Worm (Caenorhabditis elegans) whole organism, young adult: ENCODE data around the gene C48D1.5.

ENCODE experiments used
- B0035.1 ChIP-seq: sonication (generic microtip); optimal IDR thresholded peaks from 2 replicates; lab custom pipeline; 2016; ENCODE audit warnings: missing genetic modification characterization, mild to moderate bottlenecking, missing compliant biosample characterization, missing genotype, missing genetic modification reagents
- B0261.1 ChIP-seq: sonication (generic microtip); optimal IDR thresholded peaks from 2 replicates; lab custom pipeline; 2016; ENCODE audit warnings: mild to moderate bottlenecking, missing genetic modification characterization, moderate library complexity, missing compliant biosample characterization
- B0336.3 ChIP-seq: fragments of 200-800 bp; sonication (Bioruptor generic); IDR thresholded peaks from 2 replicates; pipeline ENCODE4 v1.3.6; 2022; ENCODE audit warnings: missing genetic modification characterization, missing compliant biosample characterization
- C06A6.2 ChIP-seq: fragments of 200-800 bp; sonication (Bioruptor generic); conservative IDR thresholded peaks from 2 replicates; pipeline ENCODE4 v1.3.6; 2022; ENCODE audit warnings: missing genetic modification characterization, missing compliant biosample characterization
- C17E4.6 ChIP-seq: fragments of 200-800 bp; sonication (Bioruptor generic); IDR thresholded peaks from 2 replicates; pipeline ENCODE4 v1.3.6; 2022; ENCODE audit warnings: missing genetic modification reagents, missing genetic modification characterization, missing compliant biosample characterization
- K11D2.4 ChIP-seq: fragments of 200-800 bp; sonication (Bioruptor generic); IDR thresholded peaks from 2 replicates; pipeline ENCODE4 v1.3.6; 2022; ENCODE audit warnings: missing genetic modification reagents, missing genetic modification characterization, missing compliant biosample characterization
- Y53F4B.3 ChIP-seq: fragments of 200-800 bp; sonication (Bioruptor generic); IDR thresholded peaks from 2 replicates; pipeline ENCODE4 v1.3.6; 2022; ENCODE audit warnings: missing genetic modification reagents, missing genetic modification characterization, missing compliant biosample characterization
- Y53G8AR.9 ChIP-seq: fragments of 200-800 bp; sonication (Bioruptor generic); conservative IDR thresholded peaks from 2 replicates; pipeline ENCODE4 v1.3.6; 2022; ENCODE audit warnings: missing genetic modification reagents, missing genetic modification characterization, missing compliant biosample characterization
- ZK185.1 ChIP-seq: sonication (generic microtip); optimal IDR thresholded peaks from 2 replicates; lab custom pipeline; 2016; ENCODE audit warnings: mild to moderate bottlenecking, missing genetic modification characterization, missing compliant biosample characterization; ENCODE audit not compliant: poor library complexity, severe bottlenecking
- akir-1 ChIP-seq: fragments of 200-800 bp; sonication (Bioruptor generic); optimal IDR thresholded peaks from 2 replicates; lab custom pipeline; 2018; ENCODE audit warnings: mild to moderate bottlenecking, missing genetic modification characterization, moderate library complexity, missing compliant biosample characterization
- attf-6 ChIP-seq: fragments of 200-800 bp; sonication (Bioruptor generic); IDR thresholded peaks from 2 replicates; pipeline ENCODE4 v1.3.6; 2022; ENCODE audit warnings: missing genetic modification reagents, missing genetic modification characterization, missing compliant biosample characterization
- bed-1 ChIP-seq: fragments of 200-800 bp; sonication (Bioruptor generic); IDR thresholded peaks from 2 replicates; pipeline ENCODE4 v1.3.6; 2022; ENCODE audit warnings: missing genetic modification reagents, missing genetic modification characterization, missing compliant biosample characterization
- ccch-3 ChIP-seq: fragments of 200-800 bp; sonication (Bioruptor generic); optimal IDR thresholded peaks from 2 replicates; lab custom pipeline; 2018; ENCODE audit warnings: mild to moderate bottlenecking, missing genetic modification characterization, missing compliant biosample characterization
- die-1 ChIP-seq: sonication (generic microtip); optimal IDR thresholded peaks from 2 replicates; lab custom pipeline; 2016; ENCODE audit warnings: missing genotype, mild to moderate bottlenecking, missing genetic modification characterization, missing compliant biosample characterization
- dox-1 ChIP-seq: fragments of 200-800 bp; sonication (Bioruptor generic); IDR thresholded peaks from 2 replicates; pipeline ENCODE4 v1.3.6; 2022; ENCODE audit warnings: missing genetic modification reagents, missing genetic modification characterization, missing compliant biosample characterization
- ekl-4 ChIP-seq: fragments of 200-800 bp; sonication (Bioruptor generic); IDR thresholded peaks from 2 replicates; pipeline ENCODE4 v1.3.6; 2022; ENCODE audit warnings: missing genetic modification reagents, missing genetic modification characterization, missing compliant biosample characterization
- fkh-3 ChIP-seq: sonication (generic microtip); optimal IDR thresholded peaks from 2 replicates; lab custom pipeline; 2016; ENCODE audit warnings: mild to moderate bottlenecking, missing genetic modification characterization, missing compliant biosample characterization
- gei-17 ChIP-seq: fragments of 200-800 bp; sonication (Bioruptor generic); optimal IDR thresholded peaks from 2 replicates; lab custom pipeline; 2018; ENCODE audit warnings: mild to moderate bottlenecking, missing genetic modification characterization, missing compliant biosample characterization
- hlh-12 ChIP-seq: sonication (generic microtip); optimal IDR thresholded peaks from 2 replicates; lab custom pipeline; 2016; ENCODE audit warnings: missing genetic modification characterization, missing compliant biosample characterization
- let-607 ChIP-seq, 2 experiments: fragments of 200-800 bp in 1 of 2; sonication (Bioruptor generic) in 1 of 2; sonication (generic microtip) in 1 of 2; optimal IDR thresholded peaks; 2 replicates each; lab custom pipeline; 2016 to 2018; ENCODE audit warnings: mild to moderate bottlenecking in 2 of 2, missing compliant biosample characterization in 2 of 2, missing genetic modification characterization in 2 of 2, moderate library complexity in 2 of 2, missing genotype in 1 of 2
- lin-35 ChIP-seq, 3 experiments: fragments of 150-350 bp in 2 of 3; sonication (generic microtip) in 1 of 3; optimal IDR thresholded peaks; 2 replicates each; lab custom pipeline; 2014 to 2018; ENCODE audit warnings: missing biosample characterization in 3 of 3, missing genetic modification characterization in 3 of 3, missing genetic modification reagents in 3 of 3
- lir-1 ChIP-seq: fragments of 200-800 bp; sonication (Bioruptor generic); conservative IDR thresholded peaks from 2 replicates; pipeline ENCODE4 v1.3.6; 2022; ENCODE audit warnings: missing genetic modification reagents, missing genetic modification characterization, missing compliant biosample characterization
- lsl-1 ChIP-seq: fragments of 200-800 bp; sonication (Bioruptor generic); optimal IDR thresholded peaks from 2 replicates; lab custom pipeline; 2018; ENCODE audit warnings: mild to moderate bottlenecking, missing genetic modification characterization, moderate library complexity, missing compliant biosample characterization
- madf-3 ChIP-seq: fragments of 200-800 bp; sonication (Bioruptor generic); IDR thresholded peaks from 2 replicates; pipeline ENCODE4 v1.3.6; 2022; ENCODE audit warnings: missing genetic modification reagents, missing genetic modification characterization, missing compliant biosample characterization
- mcd-1 ChIP-seq: fragments of 200-800 bp; sonication (Bioruptor generic); IDR thresholded peaks from 2 replicates; pipeline ENCODE4 v1.3.6; 2022; ENCODE audit warnings: missing genetic modification reagents, missing genetic modification characterization, missing compliant biosample characterization
- mes-4 ChIP-seq: sonication (generic microtip); optimal IDR thresholded peaks from 2 replicates; lab custom pipeline; 2016; ENCODE audit warnings: missing genotype, missing genetic modification characterization, missing compliant biosample characterization
- mxl-1 ChIP-seq: sonication (generic microtip); optimal IDR thresholded peaks from 2 replicates; lab custom pipeline; 2016; ENCODE audit warnings: missing genetic modification characterization, missing compliant biosample characterization
- nfya-2 ChIP-seq: fragments of 200-800 bp; sonication (Bioruptor generic); IDR thresholded peaks from 2 replicates; pipeline ENCODE4 v1.3.6; 2022; ENCODE audit warnings: missing genetic modification reagents, missing genetic modification characterization, missing compliant biosample characterization
- nhr-179 ChIP-seq: sonication (generic microtip); optimal IDR thresholded peaks from 2 replicates; lab custom pipeline; 2016; ENCODE audit warnings: mild to moderate bottlenecking, missing genetic modification characterization, missing compliant biosample characterization
- nhr-80 ChIP-seq: sonication (generic microtip); optimal IDR thresholded peaks from 2 replicates; lab custom pipeline; 2016; ENCODE audit warnings: missing genetic modification characterization, missing compliant biosample characterization
- pha-4 ChIP-seq: fragments of 150-350 bp; sonication (generic microtip); optimal IDR thresholded peaks from 2 replicates; lab custom pipeline; 2014; ENCODE audit warnings: missing biosample characterization, missing genetic modification reagents, missing genetic modification characterization
- rcor-1 ChIP-seq: fragments of 200-800 bp; sonication (Bioruptor generic); IDR thresholded peaks from 2 replicates; pipeline ENCODE4 v1.3.6; 2022; ENCODE audit warnings: missing genetic modification reagents, missing genetic modification characterization, missing compliant biosample characterization
- sdz-38 ChIP-seq: sonication (generic microtip); optimal IDR thresholded peaks from 2 replicates; lab custom pipeline; 2016; ENCODE audit warnings: missing genotype, missing genetic modification characterization, missing compliant biosample characterization
- snpc-1.1 ChIP-seq: sonication (generic microtip); optimal IDR thresholded peaks from 2 replicates; lab custom pipeline; 2017; ENCODE audit warnings: missing genetic modification characterization, mild to moderate bottlenecking, missing compliant biosample characterization, antibody characterized with exemption, moderate library complexity, missing genotype, missing genetic modification reagents; ENCODE audit not compliant: insufficient read depth
- snpc-4 ChIP-seq, 5 experiments: fragments of 150-350 bp in 1 of 5; sonication (generic microtip) in 4 of 5; optimal IDR thresholded peaks; 2 replicates each; lab custom pipeline; 2014 to 2018; ENCODE audit warnings: missing genetic modification characterization in 5 of 5, missing biosample characterization in 3 of 5, antibody characterized with exemption in 2 of 5, mild to moderate bottlenecking in 2 of 5, missing compliant biosample characterization in 2 of 5, missing genotype in 2 of 5, moderate library complexity in 2 of 5, missing genetic modification reagents in 1 of 5
- somi-1 ChIP-seq: fragments of 200-800 bp; sonication (Bioruptor generic); optimal IDR thresholded peaks from 2 replicates; lab custom pipeline; 2018; ENCODE audit warnings: mild to moderate bottlenecking, missing genetic modification characterization, missing compliant biosample characterization
- tlf-1 ChIP-seq: fragments of 200-800 bp; sonication (Bioruptor generic); optimal IDR thresholded peaks from 2 replicates; lab custom pipeline; 2018; ENCODE audit warnings: mild to moderate bottlenecking, missing genetic modification characterization, missing compliant biosample characterization
- xnd-1 ChIP-seq: sonication (generic microtip); optimal IDR thresholded peaks from 2 replicates; lab custom pipeline; 2016; ENCODE audit warnings: missing genotype, missing genetic modification reagents, missing genetic modification characterization, missing compliant biosample characterization
- zim-3 ChIP-seq: sonication (generic microtip); optimal IDR thresholded peaks from 2 replicates; lab custom pipeline; 2017; ENCODE audit warnings: mild to moderate bottlenecking, missing genetic modification characterization, moderate library complexity, missing compliant biosample characterization
- ztf-25 ChIP-seq: fragments of 200-800 bp; sonication (Bioruptor generic); IDR thresholded peaks from 2 replicates; pipeline ENCODE4 v1.3.6; 2022; ENCODE audit warnings: missing genetic modification reagents, missing genetic modification characterization, missing compliant biosample characterization
- ztf-28 ChIP-seq: fragments of 200-800 bp; sonication (Bioruptor generic); IDR thresholded peaks from 2 replicates; pipeline ENCODE4 v1.3.6; 2022; ENCODE audit warnings: missing genetic modification reagents, missing genetic modification characterization, missing compliant biosample characterization
- ztf-3 ChIP-seq: fragments of 200-800 bp; sonication (Bioruptor generic); optimal IDR thresholded peaks from 2 replicates; lab custom pipeline; 2018; ENCODE audit warnings: mild to moderate bottlenecking, missing genetic modification characterization, missing compliant biosample characterization

The C48D1.5 gene

ce11 chrIV:13238943-13239861, 17.4 kb downstream of the C48D1.5 start, which contains the start of gene tag-115 (continued):
- peak; percentile 70 for TF ChIP-seq ekl-4 (GFP tag; lab: Robert Waterston, UW)
- peak; percentile 72 for TF ChIP-seq tlf-1 (GFP tag; lab: Kevin White, UChicago)
- TF ChIP-seq B0261.1 (tag; lab: Kevin White, UChicago) = peak; percentile 21
- peak; percentile 63 for TF ChIP-seq die-1
- no peak for TF ChIP-seq nhr-80 (tag; lab: Kevin White, UChicago)
- TF ChIP-seq mxl-1 (tag; lab: Kevin White, UChicago) = peak; percentile 41
- peak; percentile 83 for TF ChIP-seq B0336.3 (GFP tag; lab: Robert Waterston, UW)
- no peak for TF ChIP-seq Y53F4B.3 (GFP tag; lab: Robert Waterston, UW)
- no peak for TF ChIP-seq ztf-25
- TF ChIP-seq sdz-38 = no peak
- TF ChIP-seq ccch-3 = no peak
- TF ChIP-seq ztf-3 (GFP tag; lab: Kevin White, UChicago) = no peak
- TF ChIP-seq fkh-3 = peak; percentile 49
- TF ChIP-seq ztf-28 = no peak
- TF ChIP-seq attf-6 (GFP tag; lab: Robert Waterston, UW) = peak; percentile 91

- TF ChIP-seq C17E4.6 (GFP tag; lab: Robert Waterston, UW) = peak; percentile 97
- peak; percentile 98 for TF ChIP-seq rcor-1 (GFP tag; lab: Robert Waterston, UW)
- peak; percentile 97 for TF ChIP-seq lir-1 (GFP tag; lab: Robert Waterston, UW)
- peak; percentile 94 for TF ChIP-seq C06A6.2 (GFP tag; lab: Robert Waterston, UW)
- peak; percentile 86 for TF ChIP-seq lsl-1 (GFP tag; lab: Kevin White, UChicago)
- TF ChIP-seq fkh-3 = no peak
- TF ChIP-seq ekl-4 (GFP tag; lab: Robert Waterston, UW) = peak; percentile 98
- TF ChIP-seq mxl-1 (tag; lab: Kevin White, UChicago) = no peak
- TF ChIP-seq ztf-25 = no peak
- TF ChIP-seq madf-3 (GFP tag; lab: Robert Waterston, UW) = peak; percentile 96
- TF ChIP-seq nfya-2 = no peak
- TF ChIP-seq hlh-12 (tag; lab: Kevin White, UChicago) = no peak
- TF ChIP-seq zim-3 = peak; percentile 55
- TF ChIP-seq dox-1 (GFP tag; lab: Robert Waterston, UW) = peak; percentile 99
- TF ChIP-seq K11D2.4 (GFP tag; lab: Robert Waterston, UW) = peak; percentile 97
- peak; percentile 60 for TF ChIP-seq ztf-3 (GFP tag; lab: Kevin White, UChicago)
- TF ChIP-seq sdz-38 = no peak
- peak; percentile 75 for TF ChIP-seq xnd-1 (tag; lab: Kevin White, UChicago)
- TF ChIP-seq die-1 = peak; percentile 56
- peak; percentile 48 for TF ChIP-seq akir-1 (GFP tag; lab: Kevin White, UChicago)
- TF ChIP-seq nhr-179 (tag; lab: Kevin White, UChicago) = no peak
- peak; percentile 100 for TF ChIP-seq mcd-1 (GFP tag; lab: Robert Waterston, UW)
- TF ChIP-seq let-607 (tag; optimal IDR thresholded peaks at IDR 0.05; lab: Kevin White, UChicago) = peak; percentile 89 to 96
- TF ChIP-seq lin-35 (GFP tag; optimal IDR thresholded peaks at IDR 0.05; lab: Kevin White, UChicago) = peak; percentile 73 to 99 (median 85)
- TF ChIP-seq pha-4 (tag; lab: Kevin White, UChicago) = peak; percentile 94
- peak; percentile 96 for TF ChIP-seq ZK185.1
- peak; percentile 94 for TF ChIP-seq somi-1
- peak; percentile 86 for TF ChIP-seq gei-17
- peak; percentile 75 for TF ChIP-seq snpc-4 (GFP tag; optimal IDR thresholded peaks at IDR 0.05; lab: Kevin White, UChicago)
- peak; percentile 81 to 90 (median 88) for TF ChIP-seq snpc-4 (tag; optimal IDR thresholded peaks at IDR 0.05; lab: Kevin White, UChicago)
- TF ChIP-seq bed-1 (GFP tag; lab: Robert Waterston, UW) = no peak
- peak; percentile 63 for TF ChIP-seq snpc-1.1
- TF ChIP-seq B0035.1 (tag; lab: Kevin White, UChicago) = peak; percentile 84
- no peak for TF ChIP-seq mes-4
- TF ChIP-seq Y53G8AR.9 = peak; percentile 99
Observed at ce11 chrIV:13240078-13240841, 18.5 kb downstream of the C48D1.5 start, which contains the start of gene rpl-12. rpl-12 (minus strand) TSS chrIV:13240651.
